Worm (Caenorhabditis elegans) whole organism, mixed stage, embryonic: ENCODE results near the gene srj-7.

ENCODE experiments used
- M03D4.4 ChIP-seq: sonication (generic microtip); optimal IDR thresholded peaks from 2 replicates; lab custom pipeline; 2017; ENCODE audit warnings: mild to moderate bottlenecking, missing genetic modification characterization, missing compliant biosample characterization
- bed-3 ChIP-seq: fragments of 200-800 bp; sonication (Bioruptor generic); optimal IDR thresholded peaks from 3 replicates; lab custom pipeline; 2018; ENCODE audit warnings: mild to moderate bottlenecking, missing genetic modification characterization, moderate library complexity, missing compliant biosample characterization
- blmp-1 ChIP-seq: fragments of 150-350 bp; optimal IDR thresholded peaks from 2 replicates; lab custom pipeline; 2014; ENCODE audit warnings: missing biosample characterization, missing genetic modification characterization
- ceh-39 ChIP-seq: fragments of 150-350 bp; optimal IDR thresholded peaks from 2 replicates; lab custom pipeline; 2014; ENCODE audit warnings: missing biosample characterization, missing genetic modification characterization
- ceh-43 ChIP-seq: fragments of 200-800 bp; sonication (Bioruptor generic); optimal IDR thresholded peaks from 2 replicates; lab custom pipeline; 2018; ENCODE audit warnings: mild to moderate bottlenecking, missing genetic modification characterization, moderate library complexity, missing compliant biosample characterization
- ceh-83 ChIP-seq: fragments of 200-800 bp; sonication (Bioruptor generic); optimal IDR thresholded peaks from 2 replicates; lab custom pipeline; 2018; ENCODE audit warnings: mild to moderate bottlenecking, missing genetic modification characterization, missing compliant biosample characterization
- ces-1 ChIP-seq: fragments of 150-350 bp; optimal IDR thresholded peaks from 2 replicates; lab custom pipeline; 2014; ENCODE audit warnings: missing biosample characterization, missing genetic modification reagents, missing genetic modification characterization
- cnd-1 ChIP-seq: fragments of 200-800 bp; sonication (Bioruptor generic); optimal IDR thresholded peaks from 2 replicates; lab custom pipeline; 2018; ENCODE audit warnings: mild to moderate bottlenecking, missing genetic modification characterization, missing compliant biosample characterization
- drap-1 ChIP-seq: fragments of 200-800 bp; sonication (Bioruptor generic); optimal IDR thresholded peaks from 3 replicates; lab custom pipeline; 2018; ENCODE audit warnings: mild to moderate bottlenecking, missing genetic modification characterization, missing compliant biosample characterization
- elt-3 ChIP-seq: fragments of 150-350 bp; optimal IDR thresholded peaks from 2 replicates; lab custom pipeline; 2014; ENCODE audit warnings: missing biosample characterization, missing genetic modification characterization
- flh-1 ChIP-seq: fragments of 200-800 bp; sonication (Bioruptor generic); optimal IDR thresholded peaks from 2 replicates; lab custom pipeline; 2018; ENCODE audit warnings: mild to moderate bottlenecking, missing genetic modification characterization, moderate library complexity, missing compliant biosample characterization
- hlh-1 ChIP-seq: fragments of 150-350 bp; optimal IDR thresholded peaks from 2 replicates; lab custom pipeline; 2014; ENCODE audit warnings: missing biosample characterization, missing genetic modification reagents, missing genetic modification characterization
- lin-13 ChIP-seq: fragments of 150-350 bp; optimal IDR thresholded peaks from 2 replicates; lab custom pipeline; 2014; ENCODE audit warnings: missing biosample characterization, missing genetic modification characterization
- lin-32 ChIP-seq: fragments of 200-800 bp; sonication (Bioruptor generic); optimal IDR thresholded peaks from 2 replicates; lab custom pipeline; 2018; ENCODE audit warnings: mild to moderate bottlenecking, missing genetic modification characterization, missing compliant biosample characterization
- lsy-2 ChIP-seq: fragments of 150-350 bp; optimal IDR thresholded peaks from 2 replicates; lab custom pipeline; 2014; ENCODE audit warnings: missing biosample characterization, missing genetic modification characterization
- mab-5 ChIP-seq: fragments of 150-350 bp; optimal IDR thresholded peaks from 2 replicates; lab custom pipeline; 2014; ENCODE audit warnings: missing biosample characterization, missing genetic modification characterization
- mep-1 ChIP-seq: fragments of 150-350 bp; optimal IDR thresholded peaks from 2 replicates; lab custom pipeline; 2017; ENCODE audit warnings: missing biosample characterization, missing genetic modification reagents, missing genetic modification characterization, inconsistent platforms
- mls-2 ChIP-seq: sonication (generic microtip); optimal IDR thresholded peaks from 2 replicates; lab custom pipeline; 2016; ENCODE audit warnings: mild to moderate bottlenecking, missing genetic modification characterization, moderate library complexity, missing compliant biosample characterization
- nhr-12 ChIP-seq: fragments of 150-350 bp; optimal IDR thresholded peaks from 2 replicates; lab custom pipeline; 2014; ENCODE audit warnings: missing biosample characterization, missing genetic modification characterization
- nhr-2 ChIP-seq: fragments of 150-350 bp; optimal IDR thresholded peaks from 2 replicates; lab custom pipeline; 2014; ENCODE audit warnings: missing biosample characterization, missing genetic modification characterization
- nhr-237 ChIP-seq: fragments of 150-350 bp; optimal IDR thresholded peaks from 2 replicates; lab custom pipeline; 2014; ENCODE audit warnings: missing biosample characterization, missing genetic modification characterization
- nhr-28 ChIP-seq: fragments of 150-350 bp; optimal IDR thresholded peaks from 2 replicates; lab custom pipeline; 2014; ENCODE audit warnings: missing biosample characterization, missing genetic modification characterization
- nhr-76 ChIP-seq: sonication (generic microtip); optimal IDR thresholded peaks from 2 replicates; lab custom pipeline; 2017; ENCODE audit warnings: missing biosample characterization, missing genetic modification characterization
- pha-4 ChIP-seq: fragments of 150-350 bp; optimal IDR thresholded peaks from 2 replicates; lab custom pipeline; 2018; ENCODE audit warnings: missing biosample characterization, missing genetic modification reagents, missing genetic modification characterization
- sem-2 ChIP-seq: fragments of 200-800 bp; sonication (Bioruptor generic); optimal IDR thresholded peaks from 2 replicates; lab custom pipeline; 2018; ENCODE audit warnings: mild to moderate bottlenecking, missing genetic modification characterization, missing compliant biosample characterization
- snpc-4 ChIP-seq: fragments of 150-350 bp; optimal IDR thresholded peaks from 2 replicates; lab custom pipeline; 2014; ENCODE audit warnings: missing biosample characterization, missing genetic modification characterization
- sptf-1 ChIP-seq: sonication (generic microtip); optimal IDR thresholded peaks from 2 replicates; lab custom pipeline; 2017; ENCODE audit warnings: mild to moderate bottlenecking, missing genetic modification characterization, moderate library complexity, missing compliant biosample characterization
- tbx-8 ChIP-seq: fragments of 200-800 bp; sonication (Bioruptor generic); optimal IDR thresholded peaks from 2 replicates; lab custom pipeline; 2018; ENCODE audit warnings: mild to moderate bottlenecking, missing genetic modification characterization, moderate library complexity, missing compliant biosample characterization
- unc-120 ChIP-seq: sonication (generic microtip); optimal IDR thresholded peaks from 2 replicates; lab custom pipeline; 2017; ENCODE audit warnings: missing genetic modification characterization, missing compliant biosample characterization; ENCODE audit not compliant: poor library complexity, severe bottlenecking
- unc-39 ChIP-seq: fragments of 150-350 bp; optimal IDR thresholded peaks from 2 replicates; lab custom pipeline; 2014; ENCODE audit warnings: missing biosample characterization, missing genetic modification characterization
- unc-62 ChIP-seq: fragments of 150-350 bp; optimal IDR thresholded peaks from 2 replicates; lab custom pipeline; 2014; ENCODE audit warnings: missing biosample characterization, missing genetic modification reagents, missing genetic modification characterization
- zip-8 ChIP-seq: fragments of 150-350 bp; optimal IDR thresholded peaks from 2 replicates; lab custom pipeline; 2014; ENCODE audit warnings: missing biosample characterization, missing genetic modification characterization

srj-7 gene

ce11 chrV:3244703-3245102, at the start of gene srj-7:
Gene srj-7 (plus strand): TSS chrV:3245003.
- TF ChIP-seq hlh-1 (tag; lab: Kevin White, UChicago) (no peak), lsy-2 (no peak), unc-120 (tag; lab: Kevin White, UChicago) (no peak), elt-3 (tag; lab: Kevin White, UChicago) (no peak), sem-2 (GFP tag; lab: Kevin White, UChicago) (no peak), mab-5 (tag; lab: Kevin White, UChicago) (no peak), ceh-83 (GFP tag; lab: Kevin White, UChicago) (no peak), M03D4.4 (tag; lab: Kevin White, UChicago) (no peak), nhr-12 (tag; lab: Kevin White, UChicago) (no peak), ceh-39 (no peak), zip-8 (tag; lab: Kevin White, UChicago) (no peak), drap-1 (GFP tag; lab: Kevin White, UChicago) (no peak), flh-1 (no peak)

- no peak for TF ChIP-seq snpc-4
- TF ChIP-seq unc-39 (tag; lab: Kevin White, UChicago) = no peak
- no peak for TF ChIP-seq flh-1
- no peak for TF ChIP-seq lin-13 (tag; lab: Kevin White, UChicago)
- no peak for TF ChIP-seq ceh-43
- TF ChIP-seq unc-62 (GFP tag; lab: Kevin White, UChicago) = no peak
- TF ChIP-seq bed-3 = no peak
- no peak for TF ChIP-seq ces-1 (GFP tag; lab: Kevin White, UChicago)
- TF ChIP-seq sptf-1 (tag; lab: Kevin White, UChicago) = no peak
- TF ChIP-seq mep-1 = no peak
- TF ChIP-seq blmp-1 (tag; lab: Kevin White, UChicago) = no peak
- no peak for TF ChIP-seq elt-3 (tag; lab: Kevin White, UChicago)
- TF ChIP-seq cnd-1 (tag; lab: Kevin White, UChicago) = no peak
- no peak for TF ChIP-seq zip-8 (tag; lab: Kevin White, UChicago)
- no peak for TF ChIP-seq mls-2 (tag; lab: Kevin White, UChicago)
Measured at ce11 chrV:3195814-3196213, 49.0 kb upstream of the srj-7 start.

ce11 chrV:3196832-3197329, 47.9 kb upstream of the srj-7 start, which contains the start of the genes Y73C8B.1 and Y73C8B.5:
Gene Y73C8B.1 (minus strand): TSS chrV:3196882.
Gene Y73C8B.5 (plus strand): TSS chrV:3197268.
- TF ChIP-seq hlh-1 (tag; lab: Kevin White, UChicago) (no peak), nhr-2 (tag; lab: Kevin White, UChicago) (no peak), cnd-1 (tag; lab: Kevin White, UChicago) (no peak), nhr-12 (tag; lab: Kevin White, UChicago) (no peak), zip-8 (tag; lab: Kevin White, UChicago) (no peak), ces-1 (GFP tag; lab: Kevin White, UChicago) (no peak), unc-62 (GFP tag; lab: Kevin White, UChicago) (no peak), tbx-8 (GFP tag; lab: Kevin White, UChicago) (no peak), M03D4.4 (tag; lab: Kevin White, UChicago) (no peak), mep-1 (no peak), lin-13 (tag; lab: Kevin White, UChicago) (no peak), pha-4 (tag; lab: Kevin White, UChicago) (no peak), unc-120 (tag; lab: Kevin White, UChicago) (no peak), nhr-237 (no peak), bed-3 (no peak), elt-3 (tag; lab: Kevin White, UChicago) (no peak), lin-32 (GFP tag; lab: Kevin White, UChicago) (no peak), mab-5 (tag; lab: Kevin White, UChicago) (no peak), nhr-76 (tag; lab: Kevin White, UChicago) (no peak), unc-39 (tag; lab: Kevin White, UChicago) (no peak)

ce11 chrV:3200323-3200722, 44.5 kb upstream of the srj-7 start, which contains the start of gene K08D9.4:
Gene K08D9.4 (minus strand): TSS chrV:3200423.
- TF ChIP-seq nhr-28 (tag; lab: Kevin White, UChicago) = no peak
- no peak for TF ChIP-seq mep-1
- TF ChIP-seq sptf-1 (tag; lab: Kevin White, UChicago) = no peak
- TF ChIP-seq bed-3 = no peak
- no peak for TF ChIP-seq ceh-83 (GFP tag; lab: Kevin White, UChicago)
- no peak for TF ChIP-seq tbx-8 (GFP tag; lab: Kevin White, UChicago)
- TF ChIP-seq nhr-237 = no peak
- no peak for TF ChIP-seq lin-13 (tag; lab: Kevin White, UChicago)
- TF ChIP-seq ces-1 (GFP tag; lab: Kevin White, UChicago) = no peak
- no peak for TF ChIP-seq pha-4 (tag; lab: Kevin White, UChicago)
- TF ChIP-seq ceh-39 = no peak
- no peak for TF ChIP-seq blmp-1 (tag; lab: Kevin White, UChicago)
